Fruit fly (Drosophila melanogaster) whole organism, embryonic: ENCODE measurements around the gene CG43273.

Source experiments
- Atf6 ChIP-seq: fragments of 200-800 bp; sonication (Bioruptor generic); IDR thresholded peaks from 2 replicates; pipeline ENCODE4 v1.3.6; 2022; ENCODE audit warnings: missing biosample characterization, missing genetic modification characterization
- Bdp1 ChIP-seq: fragments of 200-800 bp; sonication (Bioruptor generic); optimal IDR thresholded peaks from 3 replicates; lab custom pipeline; 2016; ENCODE audit warnings: missing biosample characterization, missing genetic modification characterization
- Bgb ChIP-seq: fragments of 200-800 bp; sonication (Bioruptor generic); IDR thresholded peaks from 2 replicates; pipeline ENCODE4 v1.3.6; 2022; ENCODE audit warnings: missing biosample characterization, missing genetic modification characterization; ENCODE audit not compliant: partially characterized antibody
- CG11247 ChIP-seq: fragments of 200-800 bp; sonication (Bioruptor generic); IDR thresholded peaks from 2 replicates; pipeline ENCODE4 v1.3.6; 2022; ENCODE audit warnings: missing biosample characterization, missing genetic modification characterization
- CG13296 ChIP-seq: fragments of 200-800 bp; sonication (Bioruptor generic); optimal IDR thresholded peaks from 3 replicates; lab custom pipeline; 2018; ENCODE audit warnings: missing biosample characterization, mild to moderate bottlenecking, missing genetic modification characterization
- CG13624 ChIP-seq: fragments of 200-800 bp; sonication (Bioruptor generic); optimal IDR thresholded peaks from 2 replicates; lab custom pipeline; 2016; ENCODE audit warnings: missing biosample characterization, missing genetic modification characterization
- CG14710 ChIP-seq: fragments of 200-800 bp; sonication (Bioruptor generic); optimal IDR thresholded peaks from 3 replicates; lab custom pipeline; 2019; ENCODE audit warnings: missing biosample characterization, mild to moderate bottlenecking, missing genetic modification characterization, moderate library complexity
- CG14860 ChIP-seq: fragments of 200-800 bp; sonication (Bioruptor generic); IDR thresholded peaks from 3 replicates; pipeline ENCODE4 v1.3.6; 2022; ENCODE audit warnings: missing biosample characterization, missing genetic modification characterization; ENCODE audit not compliant: partially characterized antibody
- CG15479 ChIP-seq: fragments of 200-800 bp; sonication (Bioruptor generic); optimal IDR thresholded peaks from 3 replicates; lab custom pipeline; 2019; ENCODE audit warnings: missing biosample characterization, mild to moderate bottlenecking, missing genetic modification characterization, moderate library complexity
- CG1602 ChIP-seq: fragments of 200-800 bp; sonication (Bioruptor generic); optimal IDR thresholded peaks from 3 replicates; lab custom pipeline; 2016; ENCODE audit warnings: missing biosample characterization, missing genetic modification characterization
- CG17912 ChIP-seq: fragments of 200-800 bp; sonication (Bioruptor generic); optimal IDR thresholded peaks from 2 replicates; lab custom pipeline; 2018; ENCODE audit warnings: missing biosample characterization, mild to moderate bottlenecking, missing genetic modification characterization
- CG18619 ChIP-seq: fragments of 200-800 bp; sonication (Bioruptor generic); optimal IDR thresholded peaks from 3 replicates; lab custom pipeline; 2017; ENCODE audit warnings: missing biosample characterization, mild to moderate bottlenecking, missing genetic modification characterization
- CG2129 ChIP-seq: fragments of 200-800 bp; sonication (Bioruptor generic); IDR thresholded peaks from 2 replicates; pipeline ENCODE4 v1.3.6; 2022; ENCODE audit warnings: missing biosample characterization, missing genetic modification characterization; ENCODE audit not compliant: partially characterized antibody
- CG2678 ChIP-seq: fragments of 200-800 bp; sonication (Bioruptor generic); optimal IDR thresholded peaks from 3 replicates; lab custom pipeline; 2019; ENCODE audit warnings: missing biosample characterization, mild to moderate bottlenecking, missing genetic modification characterization, moderate library complexity
- CG31388 ChIP-seq: fragments of 200-800 bp; sonication (Bioruptor generic); optimal IDR thresholded peaks from 2 replicates; lab custom pipeline; 2016; ENCODE audit warnings: missing biosample characterization, missing genetic modification characterization
- CG42726 ChIP-seq: fragments of 200-800 bp; sonication (Bioruptor generic); IDR thresholded peaks from 2 replicates; pipeline ENCODE4 v1.3.6; 2022; ENCODE audit warnings: missing biosample characterization, missing genetic modification characterization; ENCODE audit not compliant: partially characterized antibody
- CG5180 ChIP-seq: fragments of 200-800 bp; sonication (Bioruptor generic); optimal IDR thresholded peaks from 3 replicates; lab custom pipeline; 2017; ENCODE audit warnings: missing biosample characterization, missing genetic modification characterization, mild to moderate bottlenecking, moderate library complexity, missing genetic modification reagents
- CG6175 ChIP-seq: fragments of 200-800 bp; sonication (Bioruptor generic); IDR thresholded peaks from 3 replicates; pipeline ENCODE4 v1.3.6; 2022; ENCODE audit warnings: missing biosample characterization, missing genetic modification characterization
- CG7839 ChIP-seq: fragments of 200-800 bp; sonication (Bioruptor generic); optimal IDR thresholded peaks from 3 replicates; lab custom pipeline; 2018; ENCODE audit warnings: missing biosample characterization, mild to moderate bottlenecking, missing genetic modification characterization, moderate library complexity
- CG9609 ChIP-seq: fragments of 200-800 bp; sonication (Bioruptor generic); optimal IDR thresholded peaks from 3 replicates; lab custom pipeline; 2016; ENCODE audit warnings: missing biosample characterization, missing genetic modification characterization
- CG9797 ChIP-seq: fragments of 200-800 bp; sonication (Bioruptor generic); optimal IDR thresholded peaks from 3 replicates; lab custom pipeline; 2018; ENCODE audit warnings: missing biosample characterization, mild to moderate bottlenecking, missing genetic modification characterization
- CG9817 ChIP-seq: fragments of 200-800 bp; sonication (Bioruptor generic); optimal IDR thresholded peaks from 2 replicates; lab custom pipeline; 2018; ENCODE audit warnings: missing biosample characterization, mild to moderate bottlenecking, missing genetic modification characterization, moderate library complexity
- Dfd ChIP-seq, 2 experiments: fragments of >200 bp; optimal IDR thresholded peaks; 2 replicates each; lab custom pipeline; 2017; ENCODE audit warnings: missing biosample characterization in 2 of 2, missing genetic modification characterization in 2 of 2
- Fer1 ChIP-seq: fragments of 200-800 bp; sonication (Bioruptor generic); optimal IDR thresholded peaks from 2 replicates; lab custom pipeline; 2017; ENCODE audit warnings: missing biosample characterization, mild to moderate bottlenecking, missing genetic modification characterization
- HHEX ChIP-seq: fragments of 200-800 bp; sonication (Bioruptor generic); optimal IDR thresholded peaks from 3 replicates; lab custom pipeline; 2017; ENCODE audit warnings: missing biosample characterization, mild to moderate bottlenecking, missing genetic modification characterization, missing genetic modification reagents
- Hr51 ChIP-seq, 2 experiments: fragments of 200-800 bp; sonication (Bioruptor generic); optimal IDR thresholded peaks; 2 replicates in 1 of 2; 3 replicates in 1 of 2; lab custom pipeline; 2016 to 2018; ENCODE audit warnings: missing biosample characterization in 2 of 2, missing genetic modification characterization in 2 of 2, mild to moderate bottlenecking in 1 of 2, moderate library complexity in 1 of 2
- Oli ChIP-seq: fragments of 200-800 bp; sonication (Bioruptor generic); optimal IDR thresholded peaks from 2 replicates; lab custom pipeline; 2018; ENCODE audit warnings: missing biosample characterization, mild to moderate bottlenecking, missing genetic modification characterization, moderate library complexity
- Usf ChIP-seq: fragments of 200-800 bp; sonication (Bioruptor generic); optimal IDR thresholded peaks from 2 replicates; lab custom pipeline; 2017; ENCODE audit warnings: missing genotype, missing biosample characterization, missing genetic modification characterization
- abd-A ChIP-seq: fragments of 200-800 bp; sonication (Bioruptor generic); optimal IDR thresholded peaks from 3 replicates; lab custom pipeline; 2019; ENCODE audit warnings: missing biosample characterization, mild to moderate bottlenecking, missing genetic modification characterization, moderate library complexity
- amos ChIP-seq: fragments of 200-800 bp; sonication (Bioruptor generic); IDR thresholded peaks from 2 replicates; pipeline ENCODE4 v1.3.6; 2022; ENCODE audit warnings: missing biosample characterization, missing genetic modification characterization; ENCODE audit not compliant: partially characterized antibody
- ash1 ChIP-seq: fragments of 200-800 bp; sonication (Bioruptor generic); optimal IDR thresholded peaks from 2 replicates; lab custom pipeline; 2018; ENCODE audit warnings: missing biosample characterization, mild to moderate bottlenecking, missing genetic modification characterization
- danr ChIP-seq: fragments of 200-800 bp; sonication (Bioruptor generic); IDR thresholded peaks from 2 replicates; pipeline ENCODE4 v1.3.6; 2022; ENCODE audit warnings: missing biosample characterization, missing genetic modification characterization
- ewg ChIP-seq: fragments of 200-800 bp; sonication (Bioruptor generic); optimal IDR thresholded peaks from 3 replicates; lab custom pipeline; 2017; ENCODE audit warnings: mild to moderate bottlenecking, missing biosample characterization, missing genetic modification reagents, missing genetic modification characterization
- gcm2 ChIP-seq: fragments of 200-800 bp; sonication (Bioruptor generic); optimal IDR thresholded peaks from 2 replicates; lab custom pipeline; 2016; ENCODE audit warnings: missing biosample characterization, missing genetic modification characterization
- ham ChIP-seq: fragments of 200-800 bp; sonication (Bioruptor generic); IDR thresholded peaks from 2 replicates; pipeline ENCODE4 v1.3.6; 2022; ENCODE audit warnings: missing biosample characterization, missing genetic modification characterization
- kay ChIP-seq: fragments of 200-800 bp; sonication (Bioruptor generic); optimal IDR thresholded peaks from 2 replicates; lab custom pipeline; 2016; ENCODE audit warnings: missing biosample characterization, missing genetic modification characterization
- mld ChIP-seq: fragments of 200-800 bp; sonication (Bioruptor generic); IDR thresholded peaks from 3 replicates; pipeline ENCODE4 v1.3.6; 2022; ENCODE audit warnings: missing biosample characterization, missing genetic modification characterization; ENCODE audit not compliant: partially characterized antibody
- p53 ChIP-seq: fragments of 200-800 bp; sonication (Bioruptor generic); optimal IDR thresholded peaks from 2 replicates; lab custom pipeline; 2016; ENCODE audit warnings: missing biosample characterization, missing genetic modification characterization
- pho ChIP-seq: fragments of 200-800 bp; sonication (Bioruptor generic); optimal IDR thresholded peaks from 2 replicates; lab custom pipeline; 2016; ENCODE audit warnings: missing biosample characterization, missing genetic modification characterization
- pnt ChIP-seq: fragments of 200-800 bp; sonication (Bioruptor generic); optimal IDR thresholded peaks from 3 replicates; lab custom pipeline; 2016; ENCODE audit warnings: missing biosample characterization, missing genetic modification characterization
- rib ChIP-seq: fragments of 200-800 bp; sonication (Bioruptor generic); IDR thresholded peaks from 2 replicates; pipeline ENCODE4 v1.3.6; 2022; ENCODE audit warnings: missing biosample characterization, missing genetic modification characterization
- sd ChIP-seq: fragments of 200-800 bp; sonication (Bioruptor generic); optimal IDR thresholded peaks from 3 replicates; lab custom pipeline; 2018; ENCODE audit warnings: missing biosample characterization, mild to moderate bottlenecking, missing genetic modification characterization, moderate library complexity
- tgo ChIP-seq: fragments of 200-800 bp; sonication (Bioruptor generic); IDR thresholded peaks from 3 replicates; pipeline ENCODE4 v1.3.6; 2022; ENCODE audit warnings: missing biosample characterization, missing genetic modification characterization
- tio ChIP-seq: fragments of 200-800 bp; sonication (Bioruptor generic); optimal IDR thresholded peaks from 2 replicates; lab custom pipeline; 2017; ENCODE audit warnings: missing biosample characterization, missing genetic modification characterization, inconsistent platforms
- unpg ChIP-seq: fragments of 200-800 bp; sonication (Bioruptor generic); optimal IDR thresholded peaks from 3 replicates; lab custom pipeline; 2018; ENCODE audit warnings: missing biosample characterization, mild to moderate bottlenecking, missing genetic modification characterization, moderate library complexity
- vvl ChIP-seq: fragments of 200-800 bp; sonication (Bioruptor generic); IDR thresholded peaks from 2 replicates; pipeline ENCODE4 v1.3.6; 2022; ENCODE audit warnings: missing biosample characterization, missing genetic modification characterization
- wdn ChIP-seq: fragments of 200-800 bp; sonication (Bioruptor generic); IDR thresholded peaks from 2 replicates; pipeline ENCODE4 v1.3.6; 2022; ENCODE audit warnings: missing biosample characterization, missing genetic modification characterization

CG43273 gene

dm6 chr3R:24875939-24876842 is 46.1 kb downstream of the CG43273 start, which contains the start of gene CG3744 (continued):
- TF ChIP-seq CG9609 (GFP tag; lab: Kevin White, UChicago), result peak; percentile 77
- TF ChIP-seq sd (tag; lab: Kevin White, UChicago), result peak; percentile 41
- TF ChIP-seq Usf (GFP tag; lab: Kevin White, UChicago), result peak; percentile 85
- TF ChIP-seq CG9797 (GFP tag; lab: Kevin White, UChicago), result peak; percentile 80
- TF ChIP-seq ewg (GFP tag; lab: Kevin White, UChicago), result peak; percentile 78
- peak; percentile 73 for TF ChIP-seq danr
- peak; percentile 84 for TF ChIP-seq Oli
- TF ChIP-seq CG2129 (GFP tag; lab: Robert Waterston, UW), result peak; percentile 94
- peak; percentile 43 for TF ChIP-seq gcm2 (GFP tag; lab: Kevin White, UChicago)
- peak; percentile 70 for TF ChIP-seq ash1 (GFP tag; lab: Kevin White, UChicago)
- peak; percentile 56 for TF ChIP-seq CG17912 (GFP tag; lab: Kevin White, UChicago)
- TF ChIP-seq CG1602, result peak; percentile 90
- TF ChIP-seq CG7839 (tag; lab: Kevin White, UChicago), result peak; percentile 92
- TF ChIP-seq CG5180, result no peak
- no peak for TF ChIP-seq abd-A
- TF ChIP-seq pho (GFP tag; lab: Kevin White, UChicago), result peak; percentile 58
- peak; percentile 84 for TF ChIP-seq mld
- TF ChIP-seq tgo (GFP tag; lab: Robert Waterston, UW), result peak; percentile 93
- no peak for TF ChIP-seq tio (GFP tag; lab: Kevin White, UChicago)
- TF ChIP-seq CG31388, result peak; percentile 28
- TF ChIP-seq Bdp1, result peak; percentile 29
- TF ChIP-seq wdn, result peak; percentile 94
- TF ChIP-seq vvl (GFP tag; lab: Robert Waterston, UW), result peak; percentile 98
- TF ChIP-seq Bgb (GFP tag; lab: Robert Waterston, UW), result peak; percentile 95
- peak; percentile 92 for TF ChIP-seq CG6175 (GFP tag; lab: Robert Waterston, UW)
- peak; percentile 67 for TF ChIP-seq CG13624
- TF ChIP-seq Fer1, result peak; percentile 85
- TF ChIP-seq kay (GFP tag; lab: Kevin White, UChicago), result peak; percentile 69
- peak; percentile 92 for TF ChIP-seq CG42726
- TF ChIP-seq CG13296, result peak; percentile 90
- peak; percentile 52; the same call in 1 of the 2 replicates for TF ChIP-seq ham (GFP tag; lab: Robert Waterston, UW)
- peak; percentile 86 for TF ChIP-seq CG15479
- TF ChIP-seq HHEX (GFP tag; lab: Kevin White, UChicago), result peak; percentile 88
- peak; percentile 90 for TF ChIP-seq CG2678 (tag; lab: Kevin White, UChicago)
- TF ChIP-seq rib (GFP tag; lab: Robert Waterston, UW), result peak; percentile 90
- TF ChIP-seq Dfd (GFP tag; optimal IDR thresholded peaks at IDR 0.05; lab: Kevin White, UChicago), result peak in 1 of 2 experiments; percentile 71
- TF ChIP-seq CG14860, result peak; percentile 89
- peak; percentile 90 for TF ChIP-seq CG18619 (GFP tag; lab: Kevin White, UChicago)
- peak; percentile 95 for TF ChIP-seq CG9817 (tag; lab: Kevin White, UChicago)
- TF ChIP-seq amos, result peak; percentile 94
- peak; percentile 82 for TF ChIP-seq Atf6
- peak; percentile 96 for TF ChIP-seq CG11247 (GFP tag; lab: Robert Waterston, UW)
- peak; percentile 90 for TF ChIP-seq unpg (GFP tag; lab: Kevin White, UChicago)
- peak; percentile 82 for TF ChIP-seq pnt (GFP tag; lab: Kevin White, UChicago)
- TF ChIP-seq Hr51 (GFP tag; optimal IDR thresholded peaks at IDR 0.05; lab: Kevin White, UChicago), result peak; percentile 79 to 87
- no peak for TF ChIP-seq CG14710 (tag; lab: Kevin White, UChicago)
- no peak for TF ChIP-seq p53
